Fruit fly (Drosophila melanogaster) Kc167 (cell line): Measurements from ENCODE around the gene ocn.

ENCODE experiments used
- Myc ChIP-seq: fragments of >200 bp; optimal IDR thresholded peaks from 2 replicates; lab custom pipeline; 2017; ENCODE audit warnings: missing external identifiers
- h ChIP-seq: fragments of >200 bp; optimal IDR thresholded peaks from 3 replicates; lab custom pipeline; 2018; ENCODE audit warnings: missing external identifiers
- insv ChIP-seq: fragments of >200 bp; optimal IDR thresholded peaks from 3 replicates; lab custom pipeline; 2018; ENCODE audit warnings: missing external identifiers
- psq ChIP-seq: fragments of >200 bp; optimal IDR thresholded peaks from 2 replicates; lab custom pipeline; 2017; ENCODE audit warnings: missing external identifiers
- ttk ChIP-seq: sonication (Bioruptor generic); optimal IDR thresholded peaks from 2 replicates; lab custom pipeline; 2017; ENCODE audit warnings: missing external identifiers

- TF ChIP-seq psq (lab: Kevin White, UChicago) (no peak), h (lab: Kevin White, UChicago) (no peak), Myc (lab: Kevin White, UChicago) (no peak), ttk (no peak), insv (lab: Kevin White, UChicago) (no peak)
Observed at dm6 chr3R:30014977-30015514, 22.5 kb downstream of the ocn start, which contains the start of gene CG7920.
